Fruit fly (Drosophila melanogaster): ENCODE data around the gene fwe.

dm6 chr3L:15816143-15816487, at the start of gene fwe:
- TF ChIP-seq Myc (optimal IDR thresholded peaks at IDR 0.05) (no peak), insv (optimal IDR thresholded peaks at IDR 0.05) (no peak), h (optimal IDR thresholded peaks at IDR 0.05) (no peak), psq (optimal IDR thresholded peaks at IDR 0.05) (no peak), Sin3A (optimal IDR thresholded peaks at IDR 0.05) (no peak), ttk (optimal IDR thresholded peaks at IDR 0.05) (no peak)
